Worm (Caenorhabditis elegans) whole organism, L1 larva: ENCODE data around the gene srd-63.

Source experiments
- C04F5.9 ChIP-seq: sonication (generic microtip); optimal IDR thresholded peaks from 2 replicates; lab custom pipeline; 2016; ENCODE audit warnings: missing genetic modification characterization, missing compliant biosample characterization
- C16A3.4 ChIP-seq: fragments of 150-350 bp; optimal IDR thresholded peaks from 2 replicates; lab custom pipeline; 2014; ENCODE audit warnings: missing biosample characterization, missing genetic modification characterization
- C34B4.2 ChIP-seq: sonication (generic microtip); optimal IDR thresholded peaks from 2 replicates; lab custom pipeline; 2017; ENCODE audit warnings: mild to moderate bottlenecking, missing genetic modification characterization, missing compliant biosample characterization
- aha-1 ChIP-seq: fragments of 150-350 bp; optimal IDR thresholded peaks from 2 replicates; lab custom pipeline; 2014; ENCODE audit warnings: missing biosample characterization, missing genetic modification characterization
- ceh-63 ChIP-seq: fragments of 200-800 bp; sonication (Bioruptor generic); optimal IDR thresholded peaks from 2 replicates; lab custom pipeline; 2018; ENCODE audit warnings: mild to moderate bottlenecking, missing genetic modification characterization, missing compliant biosample characterization
- ceh-8 ChIP-seq: fragments of 200-800 bp; sonication (Bioruptor generic); optimal IDR thresholded peaks from 2 replicates; lab custom pipeline; 2018; ENCODE audit warnings: mild to moderate bottlenecking, missing genetic modification characterization, moderate library complexity, missing compliant biosample characterization
- ceh-82 ChIP-seq, 3 experiments: fragments of 150-350 bp in 1 of 3; sonication (generic microtip) in 2 of 3; optimal IDR thresholded peaks; 2 replicates each; lab custom pipeline; 2014 to 2017; ENCODE audit warnings: missing biosample characterization in 3 of 3, missing genetic modification characterization in 3 of 3
- ceh-88 ChIP-seq: fragments of 200-800 bp; sonication (Bioruptor generic); IDR thresholded peaks from 2 replicates; pipeline ENCODE4 v1.3.6; 2022; ENCODE audit warnings: missing genetic modification characterization, missing compliant biosample characterization
- ces-1 ChIP-seq: fragments of 150-350 bp; optimal IDR thresholded peaks from 2 replicates; lab custom pipeline; 2014; ENCODE audit warnings: missing biosample characterization, missing genetic modification reagents, missing genetic modification characterization
- efl-3 ChIP-seq: fragments of 200-800 bp; sonication (Bioruptor generic); optimal IDR thresholded peaks from 2 replicates; lab custom pipeline; 2018; ENCODE audit warnings: mild to moderate bottlenecking, missing genetic modification characterization, missing compliant biosample characterization
- egl-27 ChIP-seq, 2 experiments: fragments of 150-350 bp in 1 of 2; sonication (generic microtip); optimal IDR thresholded peaks; 3 replicates each; lab custom pipeline; 2017 to 2018; ENCODE audit warnings: missing biosample characterization in 2 of 2, missing genetic modification characterization in 2 of 2, missing genetic modification reagents in 2 of 2
- elt-3 ChIP-seq, 6 experiments: fragments of 150-350 bp in 1 of 6; sonication (generic microtip); optimal IDR thresholded peaks; 2 replicates each; lab custom pipeline; 2017 to 2018; ENCODE audit warnings: missing biosample characterization in 6 of 6, missing genetic modification characterization in 6 of 6, inconsistent platforms in 1 of 6
- ets-5 ChIP-seq: fragments of 200-800 bp; sonication (Bioruptor generic); IDR thresholded peaks from 2 replicates; pipeline ENCODE4 v1.3.6; 2022; ENCODE audit warnings: missing genetic modification characterization, missing compliant biosample characterization
- fkh-4 ChIP-seq: sonication (generic microtip); optimal IDR thresholded peaks from 2 replicates; lab custom pipeline; 2016; ENCODE audit warnings: missing compliant biosample characterization, missing genetic modification characterization, borderline replicate concordance
- fos-1 ChIP-seq: fragments of 150-350 bp; optimal IDR thresholded peaks from 2 replicates; lab custom pipeline; 2014; ENCODE audit warnings: missing biosample characterization, missing genetic modification characterization
- grh-1 ChIP-seq: fragments of 200-800 bp; sonication (Bioruptor generic); IDR thresholded peaks from 2 replicates; pipeline ENCODE4 v1.3.6; 2022; ENCODE audit warnings: missing genetic modification reagents, missing genetic modification characterization, missing compliant biosample characterization
- hlh-4 ChIP-seq: sonication (generic microtip); optimal IDR thresholded peaks from 2 replicates; lab custom pipeline; 2016; ENCODE audit warnings: mild to moderate bottlenecking, missing genetic modification characterization, missing compliant biosample characterization
- hpl-2 ChIP-seq: fragments of 150-350 bp; optimal IDR thresholded peaks from 2 replicates; lab custom pipeline; 2014; ENCODE audit warnings: missing biosample characterization, missing genetic modification reagents, missing genetic modification characterization
- irx-1 ChIP-seq: sonication (generic microtip); optimal IDR thresholded peaks from 2 replicates; lab custom pipeline; 2016; ENCODE audit warnings: missing genetic modification characterization, missing compliant biosample characterization
- isw-1 ChIP-seq: fragments of 200-800 bp; sonication (Bioruptor generic); IDR thresholded peaks from 2 replicates; pipeline ENCODE4 v1.3.6; 2022; ENCODE audit warnings: missing genetic modification characterization, missing compliant biosample characterization
- jun-1 ChIP-seq: fragments of 150-350 bp; optimal IDR thresholded peaks from 2 replicates; lab custom pipeline; 2014; ENCODE audit warnings: missing biosample characterization, missing genetic modification reagents, missing genetic modification characterization
- lin-14 ChIP-seq: fragments of 200-800 bp; sonication (Bioruptor generic); optimal IDR thresholded peaks from 2 replicates; lab custom pipeline; 2018; ENCODE audit warnings: mild to moderate bottlenecking, missing genetic modification characterization, moderate library complexity, missing compliant biosample characterization
- lin-15B ChIP-seq: fragments of 150-350 bp; sonication (generic microtip); optimal IDR thresholded peaks from 3 replicates; lab custom pipeline; 2014; ENCODE audit warnings: missing biosample characterization, missing genetic modification characterization
- lir-3 ChIP-seq: sonication (generic microtip); optimal IDR thresholded peaks from 2 replicates; lab custom pipeline; 2016; ENCODE audit warnings: mild to moderate bottlenecking, missing genetic modification characterization, moderate library complexity, missing compliant biosample characterization; ENCODE audit not compliant: poor library complexity
- mef-2 ChIP-seq: fragments of 150-350 bp; optimal IDR thresholded peaks from 2 replicates; lab custom pipeline; 2014; ENCODE audit warnings: missing biosample characterization, missing genetic modification characterization
- nhr-19 ChIP-seq: fragments of 200-800 bp; sonication (Bioruptor generic); conservative IDR thresholded peaks from 2 replicates; pipeline ENCODE4 v1.3.6; 2022; ENCODE audit warnings: missing genetic modification characterization, missing compliant biosample characterization
- nhr-237 ChIP-seq: fragments of 150-350 bp; optimal IDR thresholded peaks from 2 replicates; lab custom pipeline; 2014; ENCODE audit warnings: missing biosample characterization, missing genetic modification characterization
- nhr-47 ChIP-seq: sonication (generic microtip); optimal IDR thresholded peaks from 2 replicates; lab custom pipeline; 2016; ENCODE audit warnings: mild to moderate bottlenecking, missing genetic modification characterization, moderate library complexity, missing compliant biosample characterization
- nhr-76 ChIP-seq: sonication (generic microtip); optimal IDR thresholded peaks from 2 replicates; lab custom pipeline; 2017; ENCODE audit warnings: missing biosample characterization, missing genetic modification characterization
- nhr-77 ChIP-seq: fragments of 150-350 bp; optimal IDR thresholded peaks from 2 replicates; lab custom pipeline; 2014; ENCODE audit warnings: missing biosample characterization, missing genetic modification characterization
- rnt-1 ChIP-seq: sonication (generic microtip); optimal IDR thresholded peaks from 2 replicates; lab custom pipeline; 2016; ENCODE audit warnings: mild to moderate bottlenecking, missing genetic modification characterization, moderate library complexity, missing compliant biosample characterization
- snpc-4 ChIP-seq: fragments of 150-350 bp; optimal IDR thresholded peaks from 2 replicates; lab custom pipeline; 2014; ENCODE audit warnings: missing biosample characterization, missing genetic modification characterization
- snu-23 ChIP-seq: sonication (generic microtip); optimal IDR thresholded peaks from 2 replicates; lab custom pipeline; 2016; ENCODE audit warnings: missing genetic modification characterization, missing compliant biosample characterization
- sup-37 ChIP-seq: fragments of 200-800 bp; sonication (Bioruptor generic); optimal IDR thresholded peaks from 2 replicates; lab custom pipeline; 2018; ENCODE audit warnings: mild to moderate bottlenecking, missing genetic modification characterization, missing compliant biosample characterization
- unc-30 ChIP-seq: sonication (generic microtip); optimal IDR thresholded peaks from 2 replicates; lab custom pipeline; 2017; ENCODE audit warnings: missing biosample characterization, missing genetic modification characterization
- unc-86 ChIP-seq: sonication (generic microtip); optimal IDR thresholded peaks from 2 replicates; lab custom pipeline; 2016; ENCODE audit warnings: missing genetic modification characterization, missing compliant biosample characterization
- xbp-1 ChIP-seq: sonication (generic microtip); optimal IDR thresholded peaks from 2 replicates; lab custom pipeline; 2016; ENCODE audit warnings: missing genetic modification characterization, missing compliant biosample characterization
- zip-4 ChIP-seq: fragments of 200-800 bp; sonication (Bioruptor generic); optimal IDR thresholded peaks from 2 replicates; lab custom pipeline; 2018; ENCODE audit warnings: mild to moderate bottlenecking, missing genetic modification characterization, moderate library complexity, missing compliant biosample characterization
- ztf-11 ChIP-seq, 2 experiments: sonication (generic microtip); optimal IDR thresholded peaks; 2 replicates each; lab custom pipeline; 2016 to 2017; ENCODE audit warnings: missing genetic modification characterization in 2 of 2, missing biosample characterization in 1 of 2, missing compliant biosample characterization in 1 of 2
- ztf-4 ChIP-seq: fragments of 150-350 bp; optimal IDR thresholded peaks from 2 replicates; lab custom pipeline; 2014; ENCODE audit warnings: missing biosample characterization, missing genetic modification characterization

srd-63 gene

DNA sequence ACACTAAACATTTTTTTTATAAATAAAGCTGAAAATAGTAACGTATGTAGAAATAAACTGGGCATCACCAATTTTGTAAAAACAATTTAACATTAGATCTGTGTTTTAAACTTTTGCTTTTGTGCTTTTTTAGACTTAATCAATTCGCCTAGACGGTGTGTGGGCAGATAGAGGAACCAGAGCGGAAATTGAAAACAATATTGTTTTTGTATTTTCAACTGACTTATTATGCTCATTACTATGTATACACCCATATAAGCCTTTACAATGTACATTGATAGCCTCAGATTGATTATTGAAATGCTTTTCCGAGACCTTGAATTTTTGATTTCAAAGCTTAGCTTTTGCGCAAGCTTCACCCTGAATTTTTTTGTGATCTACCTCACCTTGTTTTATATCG is 36.3 kb upstream of the srd-63 start, which contains the start of gene str-73:
str-73 (plus strand) TSS at position 301 of the 400 bp plus-strand sequence.
- no peak for TF ChIP-seq C16A3.4
- TF ChIP-seq grh-1 = no peak
- no peak for TF ChIP-seq nhr-76 (tag; lab: Kevin White, UChicago)

DNA sequence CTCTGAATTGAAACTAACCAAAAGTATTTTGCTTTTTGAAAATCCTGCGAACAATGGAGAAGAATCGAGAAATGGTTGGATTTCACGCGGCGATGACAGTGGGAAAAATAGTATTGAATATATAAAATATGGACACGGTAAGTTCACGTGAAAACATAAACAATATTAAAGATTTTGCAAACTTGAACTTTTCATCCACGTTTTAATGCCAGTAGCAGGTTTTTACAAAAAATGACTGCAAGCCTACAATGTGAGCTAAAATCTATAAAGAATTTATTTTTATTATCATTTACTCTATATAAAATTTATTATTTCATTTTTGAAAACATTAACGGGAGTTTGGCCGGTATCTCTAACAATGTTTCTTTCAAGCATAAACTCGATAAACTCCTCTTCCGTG is 35.9 kb upstream of the srd-63 start, which contains the start of gene F26D2.10:
F26D2.10 (minus strand) TSS at position 101 of the 400 bp plus-strand sequence.
- no peak for TF ChIP-seq fkh-4 (tag; lab: Kevin White, UChicago)
- no peak for TF ChIP-seq grh-1
- no peak for TF ChIP-seq aha-1 (tag; lab: Kevin White, UChicago)
- TF ChIP-seq unc-86 = no peak
- no peak for TF ChIP-seq ceh-8 (GFP tag; lab: Kevin White, UChicago)
- TF ChIP-seq irx-1 = no peak
- no peak for TF ChIP-seq ceh-82 (tag; optimal IDR thresholded peaks at IDR 0.05; lab: Kevin White, UChicago)
- TF ChIP-seq lin-15B = no peak
- no peak for TF ChIP-seq rnt-1 (tag; lab: Kevin White, UChicago)
- TF ChIP-seq egl-27 (tag; optimal IDR thresholded peaks at IDR 0.05; lab: Kevin White, UChicago) = no peak

DNA sequence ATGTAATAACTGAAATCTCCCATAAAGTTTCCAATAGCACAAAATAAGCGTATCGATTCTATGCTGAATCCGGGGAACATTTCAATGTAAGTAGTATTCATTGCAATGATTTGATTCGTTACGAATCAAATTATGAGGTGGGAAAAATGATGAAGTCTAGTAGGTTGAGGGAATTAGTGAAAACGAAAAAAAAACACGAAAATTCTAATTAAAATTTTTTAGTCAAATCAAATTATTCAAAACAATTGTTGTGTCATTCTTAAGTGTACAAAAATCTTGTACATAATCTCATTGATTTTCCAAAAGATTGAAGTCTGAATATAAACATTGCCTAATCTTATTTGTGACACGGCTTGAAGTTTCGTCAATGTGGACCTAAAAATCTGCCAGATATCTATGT is 30.8 kb upstream of the srd-63 start, which contains the start of gene srw-29:
srw-29 (minus strand) TSS at position 101 of the 400 bp plus-strand sequence.
- no peak for TF ChIP-seq jun-1 (tag; lab: Kevin White, UChicago)
- no peak for TF ChIP-seq nhr-237 (tag; lab: Kevin White, UChicago)
- TF ChIP-seq nhr-47 (tag; lab: Kevin White, UChicago) = no peak
- no peak for TF ChIP-seq fos-1 (tag; lab: Kevin White, UChicago)
- no peak for TF ChIP-seq xbp-1 (tag; lab: Kevin White, UChicago)
- no peak for TF ChIP-seq grh-1
- no peak for TF ChIP-seq ces-1 (GFP tag; lab: Kevin White, UChicago)
- TF ChIP-seq mef-2 (tag; lab: Kevin White, UChicago) = no peak
- no peak for TF ChIP-seq snu-23 (GFP tag; lab: Kevin White, UChicago)
- no peak for TF ChIP-seq nhr-19 (GFP tag; lab: Robert Waterston, UW)
- no peak for TF ChIP-seq hlh-4 (tag; lab: Kevin White, UChicago)
- TF ChIP-seq hpl-2 (GFP tag; lab: Kevin White, UChicago) = no peak
- no peak for TF ChIP-seq C04F5.9 (tag; lab: Kevin White, UChicago)
- no peak for TF ChIP-seq unc-30 (tag; lab: Kevin White, UChicago)
- no peak for TF ChIP-seq elt-3 (tag; optimal IDR thresholded peaks at IDR 0.05; lab: Kevin White, UChicago)
- no peak for TF ChIP-seq efl-3 (GFP tag; lab: Kevin White, UChicago)

DNA sequence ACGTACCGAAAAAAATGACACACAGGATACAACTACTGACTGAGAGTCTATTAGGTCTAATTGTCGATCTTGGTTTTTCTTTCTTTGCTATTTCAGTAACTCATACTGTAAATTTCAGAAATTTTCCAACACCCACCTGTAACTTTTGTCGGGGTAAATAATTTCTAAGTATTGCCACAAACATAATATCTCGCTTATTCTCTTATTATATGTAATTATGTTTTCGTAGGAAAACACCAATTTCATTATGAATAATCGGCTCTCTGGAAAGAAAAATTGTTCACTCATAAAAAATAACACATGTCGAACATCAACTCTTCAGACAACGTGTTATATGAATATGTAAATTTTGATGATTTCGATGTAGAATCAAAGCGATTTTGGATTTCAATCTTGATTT is 27.1 kb upstream of the srd-63 start, which contains the start of gene srw-48:
srw-48 (plus strand) TSS at position 301 of the 400 bp plus-strand sequence.
- no peak for TF ChIP-seq isw-1 (GFP tag; lab: Robert Waterston, UW)
- no peak for TF ChIP-seq ceh-63 (GFP tag; lab: Kevin White, UChicago)
- TF ChIP-seq nhr-77 (tag; lab: Kevin White, UChicago) = no peak
- TF ChIP-seq ets-5 (GFP tag; lab: Robert Waterston, UW) = no peak
- TF ChIP-seq fos-1 (tag; lab: Kevin White, UChicago) = no peak
- no peak for TF ChIP-seq fkh-4 (tag; lab: Kevin White, UChicago)
- TF ChIP-seq C34B4.2 (tag; lab: Kevin White, UChicago) = no peak
- no peak for TF ChIP-seq lir-3 (tag; lab: Kevin White, UChicago)
- no peak for TF ChIP-seq snpc-4 (tag; lab: Kevin White, UChicago)
- TF ChIP-seq ztf-4 = no peak
- TF ChIP-seq grh-1 = no peak
- TF ChIP-seq sup-37 (GFP tag; lab: Kevin White, UChicago) = no peak
- no peak for TF ChIP-seq unc-86
- TF ChIP-seq zip-4 (GFP tag; lab: Kevin White, UChicago) = no peak
- no peak for TF ChIP-seq nhr-237 (tag; lab: Kevin White, UChicago)
- no peak for TF ChIP-seq lin-14 (GFP tag; lab: Kevin White, UChicago)
- TF ChIP-seq ceh-8 (GFP tag; lab: Kevin White, UChicago) = no peak
- TF ChIP-seq ceh-88 (GFP tag; lab: Robert Waterston, UW) = no peak
- TF ChIP-seq ztf-11 (tag; optimal IDR thresholded peaks at IDR 0.05; lab: Kevin White, UChicago) = no peak
